Worm (Caenorhabditis elegans): ENCODE data around the gene srh-207.

ce11 chrV:18430826-18431225, 20.8 kb upstream of the srh-207 start:
- TF ChIP-seq aly-2 (tag; optimal IDR thresholded peaks at IDR 0.05) (no peak), nhr-76 (tag; optimal IDR thresholded peaks at IDR 0.05) (no peak), C34B4.2 (tag; optimal IDR thresholded peaks at IDR 0.05) (no peak), xbp-1 (tag; optimal IDR thresholded peaks at IDR 0.05) (no peak)
